Worm (Caenorhabditis elegans): ENCODE results near the gene hmit-1.2.

DNA sequence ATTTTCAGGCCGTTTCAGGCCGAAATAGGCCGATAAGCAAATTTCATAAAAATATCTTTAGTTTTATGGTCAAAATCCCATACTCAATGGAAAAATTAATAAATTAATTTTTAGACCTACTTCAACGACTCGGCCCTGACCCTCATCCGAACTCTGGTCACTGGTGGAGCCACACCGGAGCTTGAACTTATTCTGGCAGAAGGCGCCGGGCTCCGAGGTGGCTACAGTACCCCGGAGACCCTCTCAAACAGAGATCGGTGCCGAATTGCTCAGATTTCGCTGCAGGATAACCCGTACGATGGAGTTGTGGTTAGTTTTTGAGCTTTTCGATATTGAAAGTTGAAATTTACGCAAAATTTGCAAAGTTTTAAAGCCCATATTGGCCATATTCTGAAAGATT, 17.8 kb upstream of the hmit-1.2 start:
- TF ChIP-seq ama-1 (optimal IDR thresholded peaks at IDR 0.05) (no peak), B0310.2 (tag; optimal IDR thresholded peaks at IDR 0.05) (no peak), tra-4 (tag; optimal IDR thresholded peaks at IDR 0.05) (no peak), pes-1 (GFP tag; IDR thresholded peaks at IDR 0.05) (no peak)

Measured in whole organism, early embryonic.